Worm (Caenorhabditis elegans): Measurements from ENCODE around the gene cyp-13A2.

The cyp-13A2 gene

ce11 chrII:9787395-9788152 is at the start of gene cyp-13A2 (continued):
- peak; percentile 61 for TF ChIP-seq tlp-1 (tag; optimal IDR thresholded peaks at IDR 0.05)
- no peak for TF ChIP-seq alr-1 (tag; optimal IDR thresholded peaks at IDR 0.05; ENCODE audit: borderline replicate concordance)
- peak; percentile 8 for TF ChIP-seq C16A3.4 (tag; optimal IDR thresholded peaks at IDR 0.05)
- TF ChIP-seq lin-35 (GFP tag; optimal IDR thresholded peaks at IDR 0.05), result peak; percentile 10 to 29
- TF ChIP-seq sup-37 (GFP tag; optimal IDR thresholded peaks at IDR 0.05), result no peak
- TF ChIP-seq lin-39 (tag; optimal IDR thresholded peaks at IDR 0.05), result peak; percentile 65
- TF ChIP-seq xbp-1 (tag; optimal IDR thresholded peaks at IDR 0.05), result no peak
- no peak for TF ChIP-seq egl-13 (tag; optimal IDR thresholded peaks at IDR 0.05)
- peak; percentile 76 for TF ChIP-seq blmp-1 (tag; optimal IDR thresholded peaks at IDR 0.05)
- peak; percentile 33 for TF ChIP-seq nhr-47 (tag; optimal IDR thresholded peaks at IDR 0.05)

- TF ChIP-seq fkh-4 (tag; optimal IDR thresholded peaks at IDR 0.05; ENCODE audit: borderline replicate concordance) (no peak), ceh-8 (GFP tag; optimal IDR thresholded peaks at IDR 0.05) (no peak), pqm-1 (tag; optimal IDR thresholded peaks at IDR 0.05) (no peak), lin-35 (GFP tag; optimal IDR thresholded peaks at IDR 0.05) (no peak), alr-1 (tag; optimal IDR thresholded peaks at IDR 0.05; ENCODE audit: borderline replicate concordance) (no peak), jun-1 (tag; optimal IDR thresholded peaks at IDR 0.05) (no peak), dpl-1 (GFP tag; optimal IDR thresholded peaks at IDR 0.05) (no peak), lsy-2 (tag; optimal IDR thresholded peaks at IDR 0.05) (no peak)
Observed at ce11 chrII:9835958-9836357, 48.5 kb upstream of the cyp-13A2 start.

- TF ChIP-seq mab-9 (GFP tag; IDR thresholded peaks at IDR 0.05), result no peak
- TF ChIP-seq xbp-1 (tag; optimal IDR thresholded peaks at IDR 0.05), result no peak
- TF ChIP-seq nhr-76 (tag; optimal IDR thresholded peaks at IDR 0.05), result no peak
- TF ChIP-seq unc-62 (GFP tag; optimal IDR thresholded peaks at IDR 0.05), result no peak
- no peak for TF ChIP-seq snpc-4 (tag; optimal IDR thresholded peaks at IDR 0.05)
- TF ChIP-seq hlh-4 (tag; optimal IDR thresholded peaks at IDR 0.05), result no peak
- no peak for TF ChIP-seq swsn-7 (tag; optimal IDR thresholded peaks at IDR 0.05)
- no peak for TF ChIP-seq aly-2 (tag; optimal IDR thresholded peaks at IDR 0.05)
- no peak for TF ChIP-seq lin-39 (tag; optimal IDR thresholded peaks at IDR 0.05)
- TF ChIP-seq efl-3 (GFP tag; optimal IDR thresholded peaks at IDR 0.05), result no peak
- TF ChIP-seq nhr-237 (tag; optimal IDR thresholded peaks at IDR 0.05), result no peak
- TF ChIP-seq efl-1 (optimal IDR thresholded peaks at IDR 0.05), result no peak
- no peak for TF ChIP-seq efl-1 (GFP tag; optimal IDR thresholded peaks at IDR 0.05 in 1 of 2)
- TF ChIP-seq nhr-71 (tag; optimal IDR thresholded peaks at IDR 0.05), result no peak
- TF ChIP-seq dsc-1 (tag; optimal IDR thresholded peaks at IDR 0.05), result no peak
Observed at ce11 chrII:9834921-9835320, 47.5 kb upstream of the cyp-13A2 start, which contains the start of gene arrd-5. arrd-5 (plus strand) TSS chrII:9835221.

- TF ChIP-seq nhr-77 (tag; optimal IDR thresholded peaks at IDR 0.05) (no peak), nhr-85 (tag) (no peak)
Observed at ce11 chrII:9833855-9834254, 46.4 kb upstream of the cyp-13A2 start, which contains the start of gene ZK938.3. ZK938.3 (minus strand) TSS chrII:9833955.

- TF ChIP-seq mdl-1 (tag; optimal IDR thresholded peaks at IDR 0.05) (no peak), grh-1 (GFP tag; IDR thresholded peaks at IDR 0.05) (no peak), unc-98 (GFP tag; IDR thresholded peaks at IDR 0.05) (no peak), ztf-11 (tag; optimal IDR thresholded peaks at IDR 0.05) (no peak), fkh-8 (tag; optimal IDR thresholded peaks at IDR 0.05) (no peak), C04F5.9 (tag; optimal IDR thresholded peaks at IDR 0.05) (no peak), snu-23 (GFP tag; optimal IDR thresholded peaks at IDR 0.05) (no peak), C16A3.4 (tag; optimal IDR thresholded peaks at IDR 0.05) (no peak), dpl-1 (GFP tag; optimal IDR thresholded peaks at IDR 0.05) (no peak), hpl-2 (GFP tag; optimal IDR thresholded peaks at IDR 0.05) (no peak)
Observed at ce11 chrII:9831033-9831432, 43.6 kb upstream of the cyp-13A2 start, which contains the start of gene ZK938.12. ZK938.12 (plus strand) TSS chrII:9831333.

All from whole organism, L1 larva.